Worm (Caenorhabditis elegans): Measurements from ENCODE around the gene F22B5.6.

- TF ChIP-seq tra-4 (tag; optimal IDR thresholded peaks at IDR 0.05) (no peak), ceh-13 (GFP tag; optimal IDR thresholded peaks at IDR 0.05) (no peak), ama-1 (optimal IDR thresholded peaks at IDR 0.05) (no peak), scrt-1 (GFP tag; IDR thresholded peaks at IDR 0.05) (no peak), flt-1 (GFP tag; IDR thresholded peaks at IDR 0.05) (no peak), aly-1 (tag; optimal IDR thresholded peaks at IDR 0.05) (no peak), hnd-1 (tag; optimal IDR thresholded peaks at IDR 0.05) (no peak), tbx-11 (GFP tag; IDR thresholded peaks at IDR 0.05) (no peak)
Measured at ce11 chrII:8456681-8457389, 841 bp upstream of the F22B5.6 start.
